Worm (Caenorhabditis elegans): ENCODE data around the gene mps-1.

The mps-1 gene

DNA sequence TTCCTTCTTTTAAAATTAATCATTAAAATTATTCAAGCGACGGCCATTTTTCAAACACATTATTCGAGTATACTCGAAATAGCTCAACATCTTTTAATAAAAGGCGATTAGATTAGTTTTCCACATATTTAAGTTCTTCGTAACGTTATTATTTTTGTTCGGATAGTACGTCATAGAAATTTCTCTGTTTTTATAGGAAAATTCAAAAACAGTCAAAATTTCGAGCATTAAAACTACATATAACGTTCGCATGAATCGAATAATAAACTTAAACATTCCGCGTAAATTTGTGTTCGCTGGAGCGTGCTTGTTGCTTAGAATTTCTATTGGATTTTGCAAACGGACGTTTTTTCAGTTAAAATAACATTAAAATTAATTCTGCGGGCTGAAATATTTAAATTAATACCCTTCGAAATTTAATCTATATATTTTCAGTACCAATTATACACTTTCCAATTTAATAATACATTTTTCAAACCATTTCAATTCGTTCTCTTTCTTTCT, 48.9 kb downstream of the mps-1 start, which contains the start of gene blos-4:
blos-4 (plus strand) TSS at position 51 of the 504 bp plus-strand sequence.
- TF ChIP-seq ceh-2 (tag; optimal IDR thresholded peaks at IDR 0.05) (no peak), unc-42 (tag; optimal IDR thresholded peaks at IDR 0.05) (no peak), ets-4 (tag; optimal IDR thresholded peaks at IDR 0.05) (no peak), Y22D7AL.16 (tag; optimal IDR thresholded peaks at IDR 0.05) (no peak), ama-1 (optimal IDR thresholded peaks at IDR 0.05) (no peak), hlh-6 (tag; optimal IDR thresholded peaks at IDR 0.05) (no peak), elt-4 (tag; optimal IDR thresholded peaks at IDR 0.05) (no peak), rnt-1 (tag; optimal IDR thresholded peaks at IDR 0.05) (no peak), nhr-11 (tag; optimal IDR thresholded peaks at IDR 0.05) (no peak), mec-3 (tag; optimal IDR thresholded peaks at IDR 0.05; ENCODE audit: borderline replicate concordance) (no peak)

DNA sequence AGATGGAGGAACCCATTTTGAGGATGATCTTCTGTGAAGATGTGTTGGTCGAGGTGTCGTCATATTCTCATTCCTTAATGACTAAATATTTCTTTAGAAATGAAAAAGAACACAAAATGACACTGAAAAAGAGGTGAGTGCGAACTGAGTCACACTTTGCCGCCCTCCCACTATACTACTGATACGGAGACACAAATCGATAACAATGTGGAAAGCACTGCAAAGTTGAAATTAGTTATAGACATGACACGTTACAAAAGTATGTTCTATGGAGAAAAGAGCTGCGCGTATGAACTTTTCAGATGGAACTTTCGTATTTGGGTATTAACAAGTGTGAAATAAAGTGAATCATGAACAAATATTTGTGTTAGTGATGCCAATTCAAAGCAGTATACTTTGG, 50.0 kb downstream of the mps-1 start, which contains the start of gene tat-4:
tat-4 (minus strand) TSS at position 117 of the 400 bp plus-strand sequence.
- TF ChIP-seq pros-1 (tag; optimal IDR thresholded peaks at IDR 0.05) (no peak), pha-2 (tag; optimal IDR thresholded peaks at IDR 0.05) (no peak), nfya-1 (tag; optimal IDR thresholded peaks at IDR 0.05) (no peak), K02D7.2 (tag; optimal IDR thresholded peaks at IDR 0.05) (no peak), ceh-31 (tag; optimal IDR thresholded peaks at IDR 0.05) (no peak)
